Fruit fly (Drosophila melanogaster) whole organism, embryonic: ENCODE data around the gene CG15155.

Experiments used
- B-H2 ChIP-seq: fragments of 200-800 bp; sonication (Bioruptor generic); optimal IDR thresholded peaks from 2 replicates; lab custom pipeline; 2018; ENCODE audit warnings: missing biosample characterization, mild to moderate bottlenecking, missing genetic modification characterization
- C15 ChIP-seq: fragments of 200-800 bp; sonication (Bioruptor generic); IDR thresholded peaks from 3 replicates; pipeline ENCODE4 v1.3.6; 2022; ENCODE audit warnings: missing biosample characterization, missing genetic modification characterization
- CG11504 ChIP-seq: fragments of 200-800 bp; sonication (Bioruptor generic); optimal IDR thresholded peaks from 3 replicates; lab custom pipeline; 2019; ENCODE audit warnings: missing biosample characterization, mild to moderate bottlenecking, missing genetic modification characterization, moderate library complexity
- CG14667 ChIP-seq: fragments of 200-800 bp; sonication (Bioruptor generic); IDR thresholded peaks from 2 replicates; pipeline ENCODE4 v1.3.6; 2022; ENCODE audit warnings: missing biosample characterization, missing genetic modification characterization
- CG15514 ChIP-seq: fragments of 200-800 bp; sonication (Bioruptor generic); optimal IDR thresholded peaks from 3 replicates; lab custom pipeline; 2017; ENCODE audit warnings: missing biosample characterization, missing genetic modification characterization, mild to moderate bottlenecking, moderate library complexity, missing genetic modification reagents
- CG17361 ChIP-seq: fragments of 200-800 bp; sonication (Bioruptor generic); IDR thresholded peaks from 3 replicates; pipeline ENCODE4 v1.3.6; 2022; ENCODE audit warnings: missing biosample characterization, missing genetic modification characterization
- CG2199 ChIP-seq: fragments of 200-800 bp; sonication (Bioruptor generic); IDR thresholded peaks from 3 replicates; pipeline ENCODE4 v1.3.6; 2022; ENCODE audit warnings: missing biosample characterization, missing genetic modification characterization
- CG2678 ChIP-seq: fragments of 200-800 bp; sonication (Bioruptor generic); optimal IDR thresholded peaks from 3 replicates; lab custom pipeline; 2019; ENCODE audit warnings: missing biosample characterization, mild to moderate bottlenecking, missing genetic modification characterization, moderate library complexity
- CG3726 ChIP-seq: fragments of 200-800 bp; sonication (Bioruptor generic); IDR thresholded peaks from 3 replicates; pipeline ENCODE4, ENCODE4 v1.3.6; 2022; ENCODE audit warnings: missing biosample characterization, missing genetic modification characterization
- CG4424 ChIP-seq: fragments of 200-800 bp; sonication (Bioruptor generic); optimal IDR thresholded peaks from 3 replicates; lab custom pipeline; 2016; ENCODE audit warnings: missing biosample characterization, missing genetic modification characterization
- CG4730 ChIP-seq: fragments of 200-800 bp; sonication (Bioruptor generic); IDR thresholded peaks from 2 replicates; pipeline ENCODE4 v1.3.6; 2022; ENCODE audit warnings: missing biosample characterization, missing genetic modification characterization
- CG7357 ChIP-seq: fragments of 200-800 bp; sonication (Bioruptor generic); IDR thresholded peaks from 3 replicates; pipeline ENCODE4 v1.3.6; 2022; ENCODE audit warnings: missing biosample characterization, missing genetic modification characterization
- CG7372 ChIP-seq: fragments of 200-800 bp; sonication (Bioruptor generic); IDR thresholded peaks from 2 replicates; pipeline ENCODE4 v1.3.6; 2022; ENCODE audit warnings: missing biosample characterization, missing genetic modification characterization
- CG7556 ChIP-seq: fragments of 200-800 bp; sonication (Bioruptor generic); optimal IDR thresholded peaks from 2 replicates; lab custom pipeline; 2017; ENCODE audit warnings: missing biosample characterization, mild to moderate bottlenecking, missing genetic modification characterization
- CG7839 ChIP-seq: fragments of 200-800 bp; sonication (Bioruptor generic); optimal IDR thresholded peaks from 3 replicates; lab custom pipeline; 2018; ENCODE audit warnings: missing biosample characterization, mild to moderate bottlenecking, missing genetic modification characterization, moderate library complexity
- CG7963 ChIP-seq: fragments of 200-800 bp; sonication (Bioruptor generic); IDR thresholded peaks from 3 replicates; pipeline ENCODE4 v1.3.6; 2022; ENCODE audit warnings: missing biosample characterization, missing genetic modification characterization; ENCODE audit not compliant: partially characterized antibody
- CG7987 ChIP-seq: fragments of 200-800 bp; sonication (Bioruptor generic); optimal IDR thresholded peaks from 2 replicates; lab custom pipeline; 2018; ENCODE audit warnings: missing biosample characterization, mild to moderate bottlenecking, missing genetic modification characterization, moderate library complexity
- CG8290 ChIP-seq, 3 experiments: fragments of 200-800 bp; sonication (Bioruptor generic); optimal IDR thresholded peaks; 2 replicates each; lab custom pipeline; 2016 to 2019; ENCODE audit warnings: missing biosample characterization in 3 of 3, missing genetic modification characterization in 3 of 3, mild to moderate bottlenecking in 2 of 3, moderate library complexity in 1 of 3
- CG8478 ChIP-seq: fragments of >200 bp; optimal IDR thresholded peaks from 2 replicates; lab custom pipeline; 2018
- CG9215 ChIP-seq: fragments of 200-800 bp; sonication (Bioruptor generic); IDR thresholded peaks from 2 replicates; pipeline ENCODE4 v1.3.6; 2022; ENCODE audit warnings: missing biosample characterization, missing genetic modification characterization
- Doc3 ChIP-seq: fragments of 200-800 bp; sonication (Bioruptor generic); IDR thresholded peaks from 3 replicates; pipeline ENCODE4 v1.3.6; 2022; ENCODE audit warnings: missing biosample characterization, missing genetic modification characterization; ENCODE audit not compliant: partially characterized antibody
- HLH3B ChIP-seq: fragments of 200-800 bp; sonication (Bioruptor generic); IDR thresholded peaks from 2 replicates; pipeline ENCODE4 v1.3.6; 2022; ENCODE audit warnings: missing biosample characterization, missing genetic modification characterization
- Med ChIP-seq: fragments of 200-800 bp; sonication (Bioruptor generic); peaks from one replicate; lab custom pipeline; 2016; ENCODE audit warnings: missing biosample characterization, missing genetic modification characterization, mild to moderate bottlenecking, inconsistent platforms, moderate library complexity
- Pdp1 ChIP-seq, 2 experiments: fragments of 200-800 bp; sonication (Bioruptor generic); optimal IDR thresholded peaks; 3 replicates each; lab custom pipeline; 2016; ENCODE audit warnings: missing biosample characterization in 2 of 2, missing genetic modification characterization in 2 of 2, mild to moderate bottlenecking in 1 of 2, moderate library complexity in 1 of 2
- Rx ChIP-seq: fragments of 200-800 bp; sonication (Bioruptor generic); IDR thresholded peaks from 2 replicates; pipeline ENCODE4 v1.3.6; 2022; ENCODE audit warnings: missing biosample characterization, missing genetic modification characterization
- Stat92E ChIP-seq, 3 experiments: fragments of >200 bp in 2 of 3; fragments of 200-800 bp in 1 of 3; sonication (Bioruptor generic) in 1 of 3; optimal IDR thresholded peaks; 2 replicates each; lab custom pipeline; 2017 to 2019; ENCODE audit warnings: missing biosample characterization in 3 of 3, missing genetic modification characterization in 3 of 3, mild to moderate bottlenecking in 1 of 3, moderate library complexity in 1 of 3
- abd-A ChIP-seq: fragments of 200-800 bp; sonication (Bioruptor generic); optimal IDR thresholded peaks from 3 replicates; lab custom pipeline; 2019; ENCODE audit warnings: missing biosample characterization, mild to moderate bottlenecking, missing genetic modification characterization, moderate library complexity
- ap ChIP-seq: fragments of 200-800 bp; sonication (Bioruptor generic); IDR thresholded peaks from 2 replicates; pipeline ENCODE4 v1.3.6; 2022; ENCODE audit warnings: missing biosample characterization, missing genetic modification characterization
- bcd ChIP-seq: fragments of 200-800 bp; sonication (Bioruptor generic); optimal IDR thresholded peaks from 2 replicates; lab custom pipeline; 2017; ENCODE audit warnings: missing biosample characterization, mild to moderate bottlenecking, missing genetic modification characterization
- da ChIP-seq: fragments of 200-800 bp; sonication (Bioruptor generic); optimal IDR thresholded peaks from 2 replicates; lab custom pipeline; 2016; ENCODE audit warnings: missing biosample characterization, missing genetic modification characterization
- dysf ChIP-seq: fragments of 200-800 bp; sonication (Bioruptor generic); IDR thresholded peaks from 3 replicates; pipeline ENCODE4 v1.3.6; 2022; ENCODE audit warnings: missing biosample characterization, missing genetic modification characterization
- eve ChIP-seq, 2 experiments: fragments of >200 bp; optimal IDR thresholded peaks; 2 replicates each; lab custom pipeline; 2017; ENCODE audit warnings: missing biosample characterization in 2 of 2, missing genetic modification characterization in 2 of 2
- ind ChIP-seq: fragments of 200-800 bp; sonication (Bioruptor generic); optimal IDR thresholded peaks from 3 replicates; lab custom pipeline; 2016; ENCODE audit warnings: missing biosample characterization, missing genetic modification characterization
- kni ChIP-seq: fragments of 200-800 bp; sonication (Bioruptor generic); optimal IDR thresholded peaks from 3 replicates; lab custom pipeline; 2017; ENCODE audit warnings: mild to moderate bottlenecking, missing biosample characterization, missing genetic modification reagents, missing genetic modification characterization
- lab ChIP-seq: fragments of 200-800 bp; sonication (Bioruptor generic); optimal IDR thresholded peaks from 3 replicates; lab custom pipeline; 2017; ENCODE audit warnings: missing biosample characterization, missing genetic modification characterization, mild to moderate bottlenecking, moderate library complexity, missing genetic modification reagents
- lbe ChIP-seq: fragments of 200-800 bp; sonication (Bioruptor generic); optimal IDR thresholded peaks from 2 replicates; lab custom pipeline; 2016; ENCODE audit warnings: missing biosample characterization, mild to moderate bottlenecking, missing genetic modification characterization
- nerfin-1 ChIP-seq: fragments of 200-800 bp; sonication (Bioruptor generic); optimal IDR thresholded peaks from 3 replicates; lab custom pipeline; 2019; ENCODE audit warnings: missing biosample characterization, mild to moderate bottlenecking, missing genetic modification characterization, moderate library complexity
- pfk ChIP-seq: fragments of 200-800 bp; sonication (Bioruptor generic); optimal IDR thresholded peaks from 2 replicates; lab custom pipeline; 2018; ENCODE audit warnings: missing biosample characterization, mild to moderate bottlenecking, missing genetic modification characterization, moderate library complexity
- pros ChIP-seq: fragments of 200-800 bp; sonication (Bioruptor generic); optimal IDR thresholded peaks from 3 replicates; lab custom pipeline; 2019; ENCODE audit warnings: missing biosample characterization, mild to moderate bottlenecking, missing genetic modification characterization, moderate library complexity
- schlank ChIP-seq: fragments of 200-800 bp; sonication (Bioruptor generic); optimal IDR thresholded peaks from 2 replicates; lab custom pipeline; 2018; ENCODE audit warnings: missing biosample characterization, mild to moderate bottlenecking, missing genetic modification characterization
- sisA ChIP-seq: fragments of 200-800 bp; sonication (Bioruptor generic); IDR thresholded peaks from 2 replicates; pipeline ENCODE4 v1.3.6; 2022; ENCODE audit warnings: missing biosample characterization, missing genetic modification characterization
- tin ChIP-seq: fragments of 200-800 bp; sonication (Bioruptor generic); optimal IDR thresholded peaks from 3 replicates; lab custom pipeline; 2016; ENCODE audit warnings: missing biosample characterization, missing genetic modification characterization
- tll ChIP-seq, 2 experiments: fragments of 200-800 bp in 1 of 2; fragments of >200 bp in 1 of 2; sonication (Bioruptor generic) in 1 of 2; optimal IDR thresholded peaks; 2 replicates each; lab custom pipeline; 2017 to 2019; ENCODE audit warnings: missing biosample characterization in 2 of 2, missing genetic modification characterization in 2 of 2, mild to moderate bottlenecking in 1 of 2, moderate library complexity in 1 of 2
- vvl ChIP-seq: fragments of 200-800 bp; sonication (Bioruptor generic); IDR thresholded peaks from 2 replicates; pipeline ENCODE4 v1.3.6; 2022; ENCODE audit warnings: missing biosample characterization, missing genetic modification characterization
- wor ChIP-seq: fragments of 200-800 bp; sonication (Bioruptor generic); IDR thresholded peaks from 2 replicates; pipeline ENCODE4 v1.3.6; 2022; ENCODE audit warnings: missing biosample characterization, missing genetic modification characterization
- z ChIP-seq: fragments of 200-800 bp; sonication (Bioruptor generic); IDR thresholded peaks from 3 replicates; pipeline ENCODE4 v1.3.6; 2022; ENCODE audit warnings: missing biosample characterization, missing genetic modification characterization
- zfh1 ChIP-seq: fragments of 200-800 bp; sonication (Bioruptor generic); IDR thresholded peaks from 3 replicates; pipeline ENCODE4 v1.3.6; 2022; ENCODE audit warnings: missing biosample characterization, missing genetic modification characterization

Gene CG15155

DNA sequence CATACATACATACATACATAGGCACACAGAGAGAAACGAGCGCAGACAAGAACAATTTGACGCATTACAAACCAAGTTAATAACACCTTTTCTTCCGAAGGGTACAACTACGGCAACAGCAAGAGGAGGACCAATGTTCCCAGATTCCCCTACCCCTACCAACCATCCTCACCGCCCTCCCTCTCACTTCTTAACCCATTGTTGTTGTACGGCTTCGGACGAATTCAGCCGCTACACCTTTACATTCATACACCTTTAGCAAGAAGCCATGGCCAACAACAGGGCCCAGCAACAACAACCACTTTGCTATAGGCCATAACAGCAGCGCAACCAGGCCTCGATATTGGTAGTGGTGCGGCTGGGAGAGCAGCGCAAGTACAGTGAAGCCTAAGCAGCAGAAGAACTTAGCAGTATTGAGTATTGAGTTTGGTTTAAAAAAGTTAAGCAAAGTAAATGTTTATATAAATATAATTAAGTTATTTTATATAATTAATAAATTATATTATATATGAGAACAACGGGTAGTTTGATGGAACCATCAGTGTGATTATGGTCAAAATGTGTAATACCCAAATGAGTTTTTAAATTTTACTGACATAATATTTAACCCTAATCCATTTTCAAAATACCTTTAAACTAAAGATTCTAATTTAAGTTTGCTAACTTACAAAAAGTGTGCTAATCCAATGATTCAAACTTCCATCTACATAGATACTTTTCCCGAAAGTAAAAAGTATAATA is 4.1 kb upstream of the CG15155 start (continued):
- TF ChIP-seq CG8290 (GFP tag; optimal IDR thresholded peaks at IDR 0.05; lab: Kevin White, UChicago), result no peak
- peak in 1 of 2 experiments; percentile 58 for TF ChIP-seq CG8290 (tag; optimal IDR thresholded peaks at IDR 0.05; lab: Kevin White, UChicago)
- TF ChIP-seq Rx, result 0 out of 2 replicates have a peak, but pooled peaks have one; percentile 26
- TF ChIP-seq HLH3B (GFP tag; lab: Robert Waterston, UW), result peak; percentile 57
- TF ChIP-seq kni (GFP tag; lab: Kevin White, UChicago), result peak; percentile 60
- 0 out of 3 replicates have a peak, but pooled peaks have one; percentile 42 for TF ChIP-seq zfh1 (GFP tag; lab: Robert Waterston, UW)
- 0 out of 2 replicates have a peak, but pooled peaks have one; percentile 6 for TF ChIP-seq ap (GFP tag; lab: Robert Waterston, UW)
- TF ChIP-seq CG7357 (GFP tag; lab: Robert Waterston, UW), result peak; percentile 9; the same call in 1 of the 3 replicates
- no peak for TF ChIP-seq tin (GFP tag; lab: Kevin White, UChicago)
- no peak for TF ChIP-seq schlank (tag; lab: Kevin White, UChicago)
- peak; percentile 50; the same call in 1 of the 3 replicates for TF ChIP-seq z
- peak; percentile 12 for TF ChIP-seq CG4424 (GFP tag; lab: Kevin White, UChicago)
- TF ChIP-seq vvl, result peak; percentile 74
- peak; percentile 5 for TF ChIP-seq pros (GFP tag; lab: Kevin White, UChicago)
- peak; percentile 86 for TF ChIP-seq Med
- peak in 2 of 3 experiments; percentile 20 to 73 for TF ChIP-seq Stat92E (GFP tag; optimal IDR thresholded peaks at IDR 0.05; lab: Kevin White, UChicago)
- TF ChIP-seq da (GFP tag; lab: Kevin White, UChicago), result peak; percentile 1
- TF ChIP-seq bcd, result peak; percentile 5
- peak in 1 of 2 experiments; percentile 41 for TF ChIP-seq tll (GFP tag; optimal IDR thresholded peaks at IDR 0.05; lab: Kevin White, UChicago)
- peak; percentile 58; the same call in 2 of the 3 replicates for TF ChIP-seq CG17361 (GFP tag; lab: Robert Waterston, UW)
- TF ChIP-seq CG7372, result peak; percentile 11; the same call in 1 of the 2 replicates
- TF ChIP-seq sisA (GFP tag; lab: Robert Waterston, UW), result peak; percentile 57; the same call in 1 of the 2 replicates
- no peak for TF ChIP-seq Doc3 (GFP tag; lab: Robert Waterston, UW)
- peak; percentile 81 for TF ChIP-seq CG8478
- TF ChIP-seq ind (GFP tag; lab: Kevin White, UChicago), result peak; percentile 31
- TF ChIP-seq abd-A (tag; lab: Kevin White, UChicago), result no peak
- peak; percentile 41 for TF ChIP-seq CG9215
- TF ChIP-seq CG7839, result peak; percentile 39
- TF ChIP-seq CG15514 (GFP tag; lab: Kevin White, UChicago), result peak; percentile 22
- TF ChIP-seq CG14667 (GFP tag; lab: Robert Waterston, UW), result peak; percentile 33
- TF ChIP-seq wor (GFP tag; lab: Robert Waterston, UW), result no peak
- peak; percentile 60; the same call in 1 of the 3 replicates for TF ChIP-seq CG2199
- TF ChIP-seq CG3726 (GFP tag; lab: Robert Waterston, UW), result no peak
- TF ChIP-seq lab (GFP tag; lab: Kevin White, UChicago), result peak; percentile 44
- TF ChIP-seq B-H2 (GFP tag; lab: Kevin White, UChicago), result peak; percentile 1
- TF ChIP-seq CG7963 (GFP tag; lab: Robert Waterston, UW), result no peak
- TF ChIP-seq Pdp1 (GFP tag; optimal IDR thresholded peaks at IDR 0.05; lab: Kevin White, UChicago), result peak in 1 of 2 experiments; percentile 48
- no peak for TF ChIP-seq nerfin-1 (tag; lab: Kevin White, UChicago)
- peak; percentile 38 for TF ChIP-seq CG7987 (GFP tag; lab: Kevin White, UChicago)
- TF ChIP-seq CG11504 (tag; lab: Kevin White, UChicago), result peak; percentile 21
- TF ChIP-seq CG2678, result peak; percentile 47
- peak; percentile 49 for TF ChIP-seq CG7556 (GFP tag; lab: Kevin White, UChicago)
- no peak for TF ChIP-seq pfk (GFP tag; lab: Kevin White, UChicago)
- TF ChIP-seq lbe (GFP tag; lab: Kevin White, UChicago), result peak; percentile 31
- TF ChIP-seq dysf (GFP tag; lab: Robert Waterston, UW), result peak; percentile 66; the same call in 2 of the 3 replicates
- TF ChIP-seq eve (GFP tag; optimal IDR thresholded peaks at IDR 0.05; lab: Kevin White, UChicago), result no peak
- TF ChIP-seq CG4730 (GFP tag; lab: Robert Waterston, UW), result peak; percentile 37; the same call in 1 of the 2 replicates
- TF ChIP-seq C15 (GFP tag; lab: Robert Waterston, UW), result no peak
- TF ChIP-seq, all 482 proteins: peak for 151
